Worm (Caenorhabditis elegans): ENCODE data around the gene idpp-13.

Gene idpp-13

ce11 chrIII:887874-888299, 28.9 kb downstream of the idpp-13 start:
- TF ChIP-seq dao-5 (tag; optimal IDR thresholded peaks at IDR 0.05) (no peak), W03F9.2 (tag; optimal IDR thresholded peaks at IDR 0.05) (peak; percentile 14), him-1 (tag; optimal IDR thresholded peaks at IDR 0.05) (peak; percentile 66)

- no peak for TF ChIP-seq dao-5 (tag; optimal IDR thresholded peaks at IDR 0.05)
- TF ChIP-seq him-1 (tag; optimal IDR thresholded peaks at IDR 0.05): no peak
- no peak for TF ChIP-seq W03F9.2 (tag; optimal IDR thresholded peaks at IDR 0.05)
Measured at ce11 chrIII:886726-887125, 30.1 kb downstream of the idpp-13 start, which contains the start of gene zer-1. zer-1 (minus strand) TSS chrIII:886793.

ce11 chrIII:883595-883994, 33.2 kb downstream of the idpp-13 start:
- TF ChIP-seq W03F9.2 (tag; optimal IDR thresholded peaks at IDR 0.05) (no peak), dao-5 (tag; optimal IDR thresholded peaks at IDR 0.05) (no peak), him-1 (tag; optimal IDR thresholded peaks at IDR 0.05) (no peak)

- TF ChIP-seq W03F9.2 (tag; optimal IDR thresholded peaks at IDR 0.05) (no peak), dao-5 (tag; optimal IDR thresholded peaks at IDR 0.05) (peak; percentile 44), him-1 (tag; optimal IDR thresholded peaks at IDR 0.05) (no peak)
Measured at ce11 chrIII:881460-881859, 35.3 kb downstream of the idpp-13 start.

ce11 chrIII:880840-881239, 36.0 kb downstream of the idpp-13 start:
- TF ChIP-seq dao-5 (tag; optimal IDR thresholded peaks at IDR 0.05): no peak
- no peak for TF ChIP-seq him-1 (tag; optimal IDR thresholded peaks at IDR 0.05)
- TF ChIP-seq W03F9.2 (tag; optimal IDR thresholded peaks at IDR 0.05): no peak

ce11 chrIII:879634-880033, 37.2 kb downstream of the idpp-13 start, which contains the start of the genes T24C4.5 and ucr-2.3:
T24C4.5 (minus strand) TSS chrIII:879734.
ucr-2.3 (plus strand) TSS chrIII:879860.
- TF ChIP-seq dao-5 (tag; optimal IDR thresholded peaks at IDR 0.05) (no peak), him-1 (tag; optimal IDR thresholded peaks at IDR 0.05) (no peak), W03F9.2 (tag; optimal IDR thresholded peaks at IDR 0.05) (no peak)

ce11 chrIII:873432-873831, 43.4 kb downstream of the idpp-13 start, which contains the start of gene clc-19:
clc-19 (minus strand) TSS chrIII:873566.
- TF ChIP-seq dao-5 (tag; optimal IDR thresholded peaks at IDR 0.05): no peak
- no peak for TF ChIP-seq him-1 (tag; optimal IDR thresholded peaks at IDR 0.05)
- TF ChIP-seq W03F9.2 (tag; optimal IDR thresholded peaks at IDR 0.05): no peak

- TF ChIP-seq W03F9.2 (tag; optimal IDR thresholded peaks at IDR 0.05) (no peak), dao-5 (tag; optimal IDR thresholded peaks at IDR 0.05) (no peak), him-1 (tag; optimal IDR thresholded peaks at IDR 0.05) (no peak)
Measured at ce11 chrIII:872373-872772, 44.4 kb downstream of the idpp-13 start, which contains the start of the genes T24C4.3 and clc-20. T24C4.3 (minus strand) TSS chrIII:872473. clc-20 (plus strand) TSS chrIII:872583.

ce11 chrIII:870555-870954, 46.2 kb downstream of the idpp-13 start:
- TF ChIP-seq dao-5 (tag; optimal IDR thresholded peaks at IDR 0.05): no peak
- TF ChIP-seq him-1 (tag; optimal IDR thresholded peaks at IDR 0.05): no peak
- TF ChIP-seq W03F9.2 (tag; optimal IDR thresholded peaks at IDR 0.05): no peak

- TF ChIP-seq him-1 (tag; optimal IDR thresholded peaks at IDR 0.05) (no peak), dao-5 (tag; optimal IDR thresholded peaks at IDR 0.05) (no peak), W03F9.2 (tag; optimal IDR thresholded peaks at IDR 0.05) (no peak)
Measured at ce11 chrIII:869869-870268, 46.9 kb downstream of the idpp-13 start, which contains the start of gene T24C4.2. T24C4.2 (minus strand) TSS chrIII:869969.

ce11 chrIII:868866-869265, 47.9 kb downstream of the idpp-13 start:
- TF ChIP-seq him-1 (tag; optimal IDR thresholded peaks at IDR 0.05) (no peak), W03F9.2 (tag; optimal IDR thresholded peaks at IDR 0.05) (no peak), dao-5 (tag; optimal IDR thresholded peaks at IDR 0.05) (no peak)
